Worm (Caenorhabditis elegans) whole organism, young adult: ENCODE data around the gene Y39B6A.43.
A peak's percentile ranks its signal among the peaks of the same experiment; 100 is the strongest.

ENCODE experiments used
- B0019.2 ChIP-seq: fragments of 200-800 bp; sonication (Bioruptor generic); conservative IDR thresholded peaks from 2 replicates; pipeline ENCODE4 v1.3.6; 2022; ENCODE audit warnings: missing genetic modification reagents, missing genetic modification characterization, missing compliant biosample characterization
- B0261.1 ChIP-seq: sonication (generic microtip); optimal IDR thresholded peaks from 2 replicates; lab custom pipeline; 2016; ENCODE audit warnings: mild to moderate bottlenecking, missing genetic modification characterization, moderate library complexity, missing compliant biosample characterization
- C06A6.2 ChIP-seq: fragments of 200-800 bp; sonication (Bioruptor generic); conservative IDR thresholded peaks from 2 replicates; pipeline ENCODE4 v1.3.6; 2022; ENCODE audit warnings: missing genetic modification characterization, missing compliant biosample characterization
- F33H1.4 ChIP-seq: fragments of 200-800 bp; sonication (Bioruptor generic); IDR thresholded peaks from 2 replicates; pipeline ENCODE4 v1.3.6; 2022; ENCODE audit warnings: missing genetic modification reagents, missing genetic modification characterization, missing compliant biosample characterization
- F39B2.1 ChIP-seq: fragments of 200-800 bp; sonication (Bioruptor generic); IDR thresholded peaks from 2 replicates; pipeline ENCODE4 v1.3.6; 2022; ENCODE audit warnings: missing genetic modification reagents, missing genetic modification characterization, missing compliant biosample characterization
- F55B11.4 ChIP-seq: sonication (generic microtip); optimal IDR thresholded peaks from 2 replicates; lab custom pipeline; 2016; ENCODE audit warnings: missing compliant biosample characterization, missing genetic modification characterization, borderline replicate concordance; ENCODE audit not compliant: insufficient read depth
- K12H6.12 ChIP-seq: fragments of 200-800 bp; sonication (Bioruptor generic); optimal IDR thresholded peaks from 2 replicates; lab custom pipeline; 2018; ENCODE audit warnings: mild to moderate bottlenecking, missing genetic modification characterization, missing compliant biosample characterization
- Y53F4B.3 ChIP-seq: fragments of 200-800 bp; sonication (Bioruptor generic); IDR thresholded peaks from 2 replicates; pipeline ENCODE4 v1.3.6; 2022; ENCODE audit warnings: missing genetic modification reagents, missing genetic modification characterization, missing compliant biosample characterization
- Y53G8AR.9 ChIP-seq: fragments of 200-800 bp; sonication (Bioruptor generic); conservative IDR thresholded peaks from 2 replicates; pipeline ENCODE4 v1.3.6; 2022; ENCODE audit warnings: missing genetic modification reagents, missing genetic modification characterization, missing compliant biosample characterization
- Y56A3A.18 ChIP-seq: fragments of 200-800 bp; sonication (Bioruptor generic); IDR thresholded peaks from 2 replicates; pipeline ENCODE4 v1.3.6; 2022; ENCODE audit warnings: missing genetic modification reagents, missing genetic modification characterization, missing compliant biosample characterization
- Y79H2A.3 ChIP-seq: fragments of 200-800 bp; sonication (Bioruptor generic); conservative IDR thresholded peaks from 2 replicates; pipeline ENCODE4 v1.3.6; 2022; ENCODE audit warnings: missing genetic modification reagents, missing genetic modification characterization, missing compliant biosample characterization
- ZK185.1 ChIP-seq: sonication (generic microtip); optimal IDR thresholded peaks from 2 replicates; lab custom pipeline; 2016; ENCODE audit warnings: mild to moderate bottlenecking, missing genetic modification characterization, missing compliant biosample characterization; ENCODE audit not compliant: poor library complexity, severe bottlenecking
- ama-1 ChIP-seq, 3 experiments: fragments of 150-350 bp in 1 of 3; sonication (generic microtip) in 2 of 3; optimal IDR thresholded peaks; 2 replicates each; lab custom pipeline; 2014 to 2018; ENCODE audit warnings: missing biosample characterization in 2 of 3, missing genetic modification characterization in 2 of 3, missing genetic modification reagents in 2 of 3
- attf-5 ChIP-seq: fragments of 200-800 bp; sonication (Bioruptor generic); optimal IDR thresholded peaks from 2 replicates; lab custom pipeline; 2018; ENCODE audit warnings: mild to moderate bottlenecking, missing genetic modification characterization, missing compliant biosample characterization
- bed-1 ChIP-seq: fragments of 200-800 bp; sonication (Bioruptor generic); IDR thresholded peaks from 2 replicates; pipeline ENCODE4 v1.3.6; 2022; ENCODE audit warnings: missing genetic modification reagents, missing genetic modification characterization, missing compliant biosample characterization
- bed-2 ChIP-seq: fragments of 200-800 bp; sonication (Bioruptor generic); IDR thresholded peaks from 2 replicates; pipeline ENCODE4 v1.3.6; 2022; ENCODE audit warnings: missing genetic modification reagents, missing genetic modification characterization, missing compliant biosample characterization
- cebp-1 ChIP-seq, 2 experiments: fragments of 200-800 bp in 1 of 2; sonication (Bioruptor generic) in 1 of 2; sonication (generic microtip) in 1 of 2; IDR thresholded peaks in 1 of 2; optimal IDR thresholded peaks in 1 of 2; 2 replicates each; pipeline versions ENCODE4 v1.3.6 to Lab custom; 2017 to 2022; ENCODE audit warnings: missing compliant biosample characterization in 2 of 2, missing genetic modification characterization in 2 of 2, mild to moderate bottlenecking in 1 of 2, missing genetic modification reagents in 1 of 2, moderate library complexity in 1 of 2
- ceh-100 ChIP-seq: fragments of 200-800 bp; sonication (Bioruptor generic); IDR thresholded peaks from 2 replicates; pipeline ENCODE4 v1.3.6; 2022; ENCODE audit warnings: missing genetic modification reagents, missing genetic modification characterization, missing compliant biosample characterization
- chd-7 ChIP-seq: sonication (generic microtip); optimal IDR thresholded peaks from 2 replicates; lab custom pipeline; 2016; ENCODE audit warnings: mild to moderate bottlenecking, missing genetic modification characterization, moderate library complexity, missing compliant biosample characterization
- dpff-1 ChIP-seq: sonication (generic microtip); optimal IDR thresholded peaks from 2 replicates; lab custom pipeline; 2017; ENCODE audit warnings: mild to moderate bottlenecking, missing genetic modification characterization, missing compliant biosample characterization
- efl-1 ChIP-seq: fragments of 150-350 bp; optimal IDR thresholded peaks from 2 replicates; lab custom pipeline; 2014; ENCODE audit warnings: missing biosample characterization, missing genetic modification reagents, missing genetic modification characterization
- egl-44 ChIP-seq: fragments of 200-800 bp; sonication (Bioruptor generic); IDR thresholded peaks from 2 replicates; pipeline ENCODE4 v1.3.6; 2022; ENCODE audit warnings: missing genetic modification reagents, missing genetic modification characterization, missing compliant biosample characterization
- egrh-3 ChIP-seq: fragments of 200-800 bp; sonication (Bioruptor generic); IDR thresholded peaks from 2 replicates; pipeline ENCODE4 v1.3.6; 2022; ENCODE audit warnings: missing genetic modification reagents, missing genetic modification characterization, missing compliant biosample characterization
- him-1 ChIP-seq: sonication (generic microtip); optimal IDR thresholded peaks from 2 replicates; lab custom pipeline; 2016; ENCODE audit warnings: missing genotype, missing genetic modification reagents, missing genetic modification characterization, missing compliant biosample characterization
- hlh-12 ChIP-seq: sonication (generic microtip); optimal IDR thresholded peaks from 2 replicates; lab custom pipeline; 2016; ENCODE audit warnings: missing genetic modification characterization, missing compliant biosample characterization
- hlh-26 ChIP-seq: fragments of 200-800 bp; sonication (Bioruptor generic); conservative IDR thresholded peaks from 2 replicates; pipeline ENCODE4 v1.3.6; 2022; ENCODE audit warnings: missing genetic modification reagents, missing genetic modification characterization, missing compliant biosample characterization
- hmg-20 ChIP-seq: fragments of 200-800 bp; sonication (Bioruptor generic); IDR thresholded peaks from 2 replicates; pipeline ENCODE4 v1.3.6; 2022; ENCODE audit warnings: missing genetic modification reagents, missing genetic modification characterization, missing compliant biosample characterization
- lag-1 ChIP-seq: fragments of 200-800 bp; sonication (Bioruptor generic); IDR thresholded peaks from 2 replicates; pipeline ENCODE4 v1.3.6; 2022; ENCODE audit warnings: missing genetic modification reagents, missing genetic modification characterization, missing compliant biosample characterization
- let-526 ChIP-seq: fragments of 200-800 bp; sonication (Bioruptor generic); IDR thresholded peaks from 2 replicates; pipeline ENCODE4 v1.3.6; 2022; ENCODE audit warnings: missing genetic modification reagents, missing genetic modification characterization, missing compliant biosample characterization
- lin-26 ChIP-seq: fragments of 200-800 bp; sonication (Bioruptor generic); IDR thresholded peaks from 2 replicates; pipeline ENCODE4 v1.3.6; 2022; ENCODE audit warnings: missing genetic modification reagents, missing genetic modification characterization, missing compliant biosample characterization
- lin-40 ChIP-seq: sonication (generic microtip); optimal IDR thresholded peaks from 2 replicates; lab custom pipeline; 2016; ENCODE audit warnings: missing genetic modification characterization, mild to moderate bottlenecking, missing compliant biosample characterization, missing genotype, missing genetic modification reagents
- lin-54 ChIP-seq: fragments of 200-800 bp; sonication (Bioruptor generic); optimal IDR thresholded peaks from 2 replicates; lab custom pipeline; 2018; ENCODE audit warnings: mild to moderate bottlenecking, missing genetic modification characterization, missing compliant biosample characterization
- lir-1 ChIP-seq: fragments of 200-800 bp; sonication (Bioruptor generic); conservative IDR thresholded peaks from 2 replicates; pipeline ENCODE4 v1.3.6; 2022; ENCODE audit warnings: missing genetic modification reagents, missing genetic modification characterization, missing compliant biosample characterization
- lsl-1 ChIP-seq: fragments of 200-800 bp; sonication (Bioruptor generic); optimal IDR thresholded peaks from 2 replicates; lab custom pipeline; 2018; ENCODE audit warnings: mild to moderate bottlenecking, missing genetic modification characterization, moderate library complexity, missing compliant biosample characterization
- madf-3 ChIP-seq: fragments of 200-800 bp; sonication (Bioruptor generic); IDR thresholded peaks from 2 replicates; pipeline ENCODE4 v1.3.6; 2022; ENCODE audit warnings: missing genetic modification reagents, missing genetic modification characterization, missing compliant biosample characterization
- mel-28 ChIP-seq: sonication (generic microtip); optimal IDR thresholded peaks from 2 replicates; lab custom pipeline; 2016; ENCODE audit warnings: borderline replicate concordance, mild to moderate bottlenecking, missing genetic modification characterization, missing compliant biosample characterization
- nfya-1 ChIP-seq: sonication (generic microtip); optimal IDR thresholded peaks from 2 replicates; lab custom pipeline; 2017; ENCODE audit warnings: antibody characterized with exemption, missing compliant biosample characterization, missing genetic modification characterization, borderline replicate concordance; ENCODE audit not compliant: insufficient read depth
- nhr-27 ChIP-seq: fragments of 200-800 bp; sonication (Bioruptor generic); optimal IDR thresholded peaks from 2 replicates; lab custom pipeline; 2018; ENCODE audit warnings: mild to moderate bottlenecking, missing genetic modification characterization, moderate library complexity, missing compliant biosample characterization
- rcor-1 ChIP-seq: fragments of 200-800 bp; sonication (Bioruptor generic); IDR thresholded peaks from 2 replicates; pipeline ENCODE4 v1.3.6; 2022; ENCODE audit warnings: missing genetic modification reagents, missing genetic modification characterization, missing compliant biosample characterization
- rec-8 ChIP-seq, 2 experiments: sonication (generic microtip); optimal IDR thresholded peaks; 2 replicates each; lab custom pipeline; 2016; ENCODE audit warnings: mild to moderate bottlenecking in 2 of 2, missing genetic modification characterization in 2 of 2, missing genetic modification reagents in 2 of 2, missing genotype in 2 of 2, missing biosample characterization in 1 of 2, missing compliant biosample characterization in 1 of 2, moderate library complexity in 1 of 2
- sdz-38 ChIP-seq: sonication (generic microtip); optimal IDR thresholded peaks from 2 replicates; lab custom pipeline; 2016; ENCODE audit warnings: missing genotype, missing genetic modification characterization, missing compliant biosample characterization
- tbp1 ChIP-seq: fragments of 200-800 bp; sonication (Bioruptor generic); optimal IDR thresholded peaks from 2 replicates; lab custom pipeline; 2018; ENCODE audit warnings: mild to moderate bottlenecking, missing genetic modification characterization, missing compliant biosample characterization
- tbx-9 ChIP-seq: sonication (generic microtip); optimal IDR thresholded peaks from 2 replicates; lab custom pipeline; 2016; ENCODE audit warnings: borderline replicate concordance, missing genetic modification characterization, inconsistent platforms, missing compliant biosample characterization
- xnd-1 ChIP-seq: sonication (generic microtip); optimal IDR thresholded peaks from 2 replicates; lab custom pipeline; 2016; ENCODE audit warnings: missing genotype, missing genetic modification reagents, missing genetic modification characterization, missing compliant biosample characterization
- zim-3 ChIP-seq: sonication (generic microtip); optimal IDR thresholded peaks from 2 replicates; lab custom pipeline; 2017; ENCODE audit warnings: mild to moderate bottlenecking, missing genetic modification characterization, moderate library complexity, missing compliant biosample characterization
- ztf-25 ChIP-seq: fragments of 200-800 bp; sonication (Bioruptor generic); IDR thresholded peaks from 2 replicates; pipeline ENCODE4 v1.3.6; 2022; ENCODE audit warnings: missing genetic modification reagents, missing genetic modification characterization, missing compliant biosample characterization
- ztf-26 ChIP-seq: sonication (generic microtip); optimal IDR thresholded peaks from 2 replicates; lab custom pipeline; 2017; ENCODE audit warnings: missing genetic modification characterization, missing compliant biosample characterization
- ztf-3 ChIP-seq: fragments of 200-800 bp; sonication (Bioruptor generic); optimal IDR thresholded peaks from 2 replicates; lab custom pipeline; 2018; ENCODE audit warnings: mild to moderate bottlenecking, missing genetic modification characterization, missing compliant biosample characterization

The Y39B6A.43 gene

ce11 chrV:19001016-19001415, 33.4 kb upstream of the Y39B6A.43 start, which contains the start of gene Y39B6A.34 (continued):
- no peak for TF ChIP-seq Y53F4B.3 (GFP tag; lab: Robert Waterston, UW)
- no peak for TF ChIP-seq hlh-12 (tag; lab: Kevin White, UChicago)
- TF ChIP-seq him-1 (tag; lab: Kevin White, UChicago), result no peak
- no peak for TF ChIP-seq efl-1 (GFP tag; lab: Kevin White, UChicago)
- no peak for TF ChIP-seq dpff-1 (tag; lab: Kevin White, UChicago)
- no peak for TF ChIP-seq lin-40 (tag; lab: Kevin White, UChicago)
- no peak for TF ChIP-seq nhr-27 (tag; lab: Kevin White, UChicago)
- TF ChIP-seq rcor-1, result no peak
- no peak for TF ChIP-seq ama-1 (optimal IDR thresholded peaks at IDR 0.05; lab: Kevin White, UChicago)
- TF ChIP-seq ama-1 (GFP tag; optimal IDR thresholded peaks at IDR 0.05; lab: Kevin White, UChicago), result no peak
- no peak for TF ChIP-seq madf-3 (GFP tag; lab: Robert Waterston, UW)
- TF ChIP-seq B0019.2 (GFP tag; lab: Robert Waterston, UW), result no peak
- no peak for TF ChIP-seq lag-1
- no peak for TF ChIP-seq ztf-3 (GFP tag; lab: Kevin White, UChicago)
- no peak for TF ChIP-seq C06A6.2 (GFP tag; lab: Robert Waterston, UW)
- TF ChIP-seq attf-5 (GFP tag; lab: Kevin White, UChicago), result no peak
- no peak for TF ChIP-seq ztf-26 (tag; lab: Kevin White, UChicago)
- TF ChIP-seq ztf-25 (GFP tag; lab: Robert Waterston, UW), result no peak
- TF ChIP-seq lin-26, result no peak
- peak in 1 of 2 experiments; percentile 13 for TF ChIP-seq rec-8 (tag; optimal IDR thresholded peaks at IDR 0.05; lab: Kevin White, UChicago)
- TF ChIP-seq egrh-3 (GFP tag; lab: Robert Waterston, UW), result no peak
- no peak for TF ChIP-seq F33H1.4
- TF ChIP-seq Y79H2A.3 (GFP tag; lab: Robert Waterston, UW), result no peak
- TF ChIP-seq lsl-1, result no peak
- TF ChIP-seq Y56A3A.18 (GFP tag; lab: Robert Waterston, UW), result no peak
- no peak for TF ChIP-seq ceh-100 (GFP tag; lab: Robert Waterston, UW)
- no peak for TF ChIP-seq hmg-20 (GFP tag; lab: Robert Waterston, UW)
- TF ChIP-seq cebp-1 (GFP tag; IDR thresholded peaks at IDR 0.05; lab: Robert Waterston, UW), result no peak
- peak; percentile 55 for TF ChIP-seq cebp-1 (tag; optimal IDR thresholded peaks at IDR 0.05; lab: Kevin White, UChicago)
- no peak for TF ChIP-seq chd-7
- peak; percentile 71 for TF ChIP-seq K12H6.12
- no peak for TF ChIP-seq F55B11.4
- no peak for TF ChIP-seq egl-44
- no peak for TF ChIP-seq bed-1 (GFP tag; lab: Robert Waterston, UW)
- TF ChIP-seq Y53G8AR.9 (GFP tag; lab: Robert Waterston, UW), result 0 out of 2 replicates have a peak, but pooled peaks have one; percentile 55
- no peak for TF ChIP-seq sdz-38
- no peak for TF ChIP-seq xnd-1
- TF ChIP-seq ZK185.1 (tag; lab: Kevin White, UChicago), result no peak
- no peak for TF ChIP-seq hlh-26 (GFP tag; lab: Robert Waterston, UW)
- TF ChIP-seq F39B2.1 (GFP tag; lab: Robert Waterston, UW), result no peak
- no peak for TF ChIP-seq nfya-1 (tag; lab: Kevin White, UChicago)
- peak; percentile 7 for TF ChIP-seq lin-54 (GFP tag; lab: Kevin White, UChicago)
- no peak; the same call in 1 of the 2 replicates for TF ChIP-seq lir-1 (GFP tag; lab: Robert Waterston, UW)
- TF ChIP-seq tbx-9, result no peak
- TF ChIP-seq bed-2, result no peak
- no peak for TF ChIP-seq let-526
- no peak for TF ChIP-seq B0261.1 (tag; lab: Kevin White, UChicago)
- TF ChIP-seq tbp1, result no peak
- no peak for TF ChIP-seq mel-28 (tag; lab: Kevin White, UChicago)
- no peak for TF ChIP-seq zim-3
